Worm (Caenorhabditis elegans) whole organism, midembryonic: Measurements from ENCODE around the gene ttr-14.

Experiments used
- T22C8.4 ChIP-seq: fragments of 200-800 bp; sonication (Bioruptor generic); IDR thresholded peaks from 2 replicates; pipeline ENCODE4 v1.3.6; 2022; ENCODE audit warnings: missing genetic modification characterization, missing compliant biosample characterization
- flt-1 ChIP-seq: fragments of 200-800 bp; sonication (Bioruptor generic); IDR thresholded peaks from 2 replicates; pipeline ENCODE4 v1.3.6; 2022; ENCODE audit warnings: missing genetic modification characterization, missing compliant biosample characterization
- klf-2 ChIP-seq: fragments of 200-800 bp; sonication (Bioruptor generic); conservative IDR thresholded peaks from 2 replicates; pipeline ENCODE4 v1.3.6; 2022; ENCODE audit warnings: missing genetic modification reagents, missing genetic modification characterization, missing compliant biosample characterization
- ref-1 ChIP-seq: fragments of 200-800 bp; sonication (Bioruptor generic); conservative IDR thresholded peaks from 2 replicates; pipeline ENCODE4 v1.3.6; 2022; ENCODE audit warnings: missing genetic modification reagents, missing genetic modification characterization, missing compliant biosample characterization
- ztf-29 ChIP-seq: fragments of 200-800 bp; sonication (Bioruptor generic); IDR thresholded peaks from 2 replicates; pipeline ENCODE4 v1.3.6; 2022; ENCODE audit warnings: missing genetic modification reagents, missing genetic modification characterization, missing compliant biosample characterization

- peak; percentile 70 for TF ChIP-seq ztf-29 (GFP tag; lab: Robert Waterston, UW)
- TF ChIP-seq flt-1 (GFP tag; lab: Robert Waterston, UW) = peak; percentile 85
- peak; percentile 69 for TF ChIP-seq ref-1 (GFP tag; lab: Robert Waterston, UW)
- peak; percentile 72; the same call in 1 of the 2 replicates for TF ChIP-seq T22C8.4
- TF ChIP-seq klf-2 (GFP tag; lab: Robert Waterston, UW) = peak; percentile 58; the same call in 1 of the 2 replicates
Observed at ce11 chrX:10821160-10821559, 33.9 kb downstream of the ttr-14 start.
